Fruit fly (Drosophila melanogaster): ENCODE data around the gene CG11858.

Gene CG11858

dm6 chr3R:25287128-25287527, 24.6 kb downstream of the CG11858 start, which contains the start of gene CG13658:
TSS of gene CG13658 (plus strand) at chr3R:25287474.
- TF ChIP-seq CG9139 (GFP tag; optimal IDR thresholded peaks at IDR 0.05): no peak
- TF ChIP-seq Lpt (GFP tag; optimal IDR thresholded peaks at IDR 0.05): no peak
- no peak for TF ChIP-seq CG8632 (GFP tag; optimal IDR thresholded peaks at IDR 0.05)
- TF ChIP-seq Eip78C (GFP tag): no peak
- no peak for TF ChIP-seq CG16779 (tag; optimal IDR thresholded peaks at IDR 0.05)
- no peak for TF ChIP-seq salr (GFP tag; optimal IDR thresholded peaks at IDR 0.05)
- no peak for TF ChIP-seq Eip75B (GFP tag; optimal IDR thresholded peaks at IDR 0.05)
- TF ChIP-seq ss (GFP tag; optimal IDR thresholded peaks at IDR 0.05): no peak
- TF ChIP-seq acj6 (GFP tag; optimal IDR thresholded peaks at IDR 0.05): no peak
- TF ChIP-seq CG6276 (GFP tag; optimal IDR thresholded peaks at IDR 0.05): no peak
- TF ChIP-seq CG32006 (GFP tag; optimal IDR thresholded peaks at IDR 0.05): no peak
- TF ChIP-seq fkh (GFP tag; optimal IDR thresholded peaks at IDR 0.05): no peak
- no peak for TF ChIP-seq Sox14 (GFP tag; optimal IDR thresholded peaks at IDR 0.05)
- no peak for TF ChIP-seq Eip93F (GFP tag; optimal IDR thresholded peaks at IDR 0.05)
- no peak for TF ChIP-seq achi (GFP tag; optimal IDR thresholded peaks at IDR 0.05)
- TF ChIP-seq Smox (GFP tag; optimal IDR thresholded peaks at IDR 0.05): no peak
- no peak for TF ChIP-seq CG8319 (GFP tag; optimal IDR thresholded peaks at IDR 0.05)
- no peak for TF ChIP-seq CG10631 (GFP tag; optimal IDR thresholded peaks at IDR 0.05)
- no peak for TF ChIP-seq Ets21C (GFP tag; optimal IDR thresholded peaks at IDR 0.05)
- TF ChIP-seq svp (GFP tag): no peak

DNA sequence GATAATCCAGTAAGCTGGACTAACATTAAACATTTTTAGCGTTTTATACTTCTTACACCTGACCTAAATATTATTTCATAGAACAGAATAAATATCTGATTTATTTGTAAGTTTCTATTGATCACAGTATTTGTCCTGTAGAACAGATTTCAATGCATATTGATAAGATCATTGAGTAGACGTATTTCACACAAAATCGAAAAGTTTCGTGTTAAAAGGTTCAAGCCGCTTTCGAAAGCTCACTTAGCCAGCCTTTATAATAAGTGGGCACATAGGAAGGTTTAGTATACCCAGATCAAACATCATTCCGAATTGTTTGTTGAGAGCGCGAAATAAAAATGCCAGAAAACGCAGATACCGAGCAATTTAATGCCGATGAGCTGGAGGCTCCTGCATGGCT, 27.0 kb downstream of the CG11858 start, which contains the start of gene CG11893:
TSS of gene CG11893 (plus strand) at position 301 of the 400 bp plus-strand sequence.
- TF ChIP-seq CG6808 (GFP tag; optimal IDR thresholded peaks at IDR 0.05): no peak
- TF ChIP-seq CG6792 (GFP tag; optimal IDR thresholded peaks at IDR 0.05): no peak
- TF ChIP-seq Sox102F (GFP tag; optimal IDR thresholded peaks at IDR 0.05): no peak

- TF ChIP-seq fkh (GFP tag; optimal IDR thresholded peaks at IDR 0.05) (peak; percentile 75), CG16779 (tag; optimal IDR thresholded peaks at IDR 0.05) (peak; percentile 55), esn (GFP tag; optimal IDR thresholded peaks at IDR 0.05) (no peak), CG6276 (GFP tag; optimal IDR thresholded peaks at IDR 0.05) (peak; percentile 32), pdm3 (GFP tag; optimal IDR thresholded peaks at IDR 0.05) (no peak), Sox102F (GFP tag; optimal IDR thresholded peaks at IDR 0.05) (peak; percentile 3), Eip78C (GFP tag) (peak; percentile 77), CG11762 (GFP tag; optimal IDR thresholded peaks at IDR 0.05; ENCODE audit: insufficient read depth) (no peak), eg (GFP tag; IDR thresholded peaks at IDR 0.05) (no peak), cyc (GFP tag; optimal IDR thresholded peaks at IDR 0.05) (no peak), dsx (GFP tag; optimal IDR thresholded peaks at IDR 0.05; ENCODE audit: poor library complexity, severe bottlenecking) (no peak), net (GFP tag; optimal IDR thresholded peaks at IDR 0.05) (no peak), Ets96B (tag; optimal IDR thresholded peaks at IDR 0.05) (no peak), Eip93F (GFP tag; optimal IDR thresholded peaks at IDR 0.05) (peak; percentile 25), vri (GFP tag; optimal IDR thresholded peaks at IDR 0.05) (peak; percentile 33)
Measured at dm6 chr3R:25292864-25293284, 30.3 kb downstream of the CG11858 start, which contains the start of gene CG31098. TSS of gene CG31098 (minus strand) at chr3R:25292977.

dm6 chr3R:25295320-25296020, 32.9 kb downstream of the CG11858 start, which contains the start of gene CG31102:
TSS of gene CG31102 (minus strand) at chr3R:25295594.
- no peak for TF ChIP-seq CG7368 (GFP tag; optimal IDR thresholded peaks at IDR 0.05)
- no peak for TF ChIP-seq Lpt (GFP tag; optimal IDR thresholded peaks at IDR 0.05)
- TF ChIP-seq vri (GFP tag; optimal IDR thresholded peaks at IDR 0.05): peak; percentile 79
- no peak for TF ChIP-seq Sox102F (GFP tag; optimal IDR thresholded peaks at IDR 0.05)
- no peak for TF ChIP-seq CG3919 (GFP tag; optimal IDR thresholded peaks at IDR 0.05)
- no peak for TF ChIP-seq fkh (GFP tag; optimal IDR thresholded peaks at IDR 0.05)
- TF ChIP-seq Eip93F (GFP tag; optimal IDR thresholded peaks at IDR 0.05): no peak
- TF ChIP-seq Met (GFP tag; optimal IDR thresholded peaks at IDR 0.05): no peak
- no peak for TF ChIP-seq OdsH (GFP tag; optimal IDR thresholded peaks at IDR 0.05)
- no peak for TF ChIP-seq spab (GFP tag; optimal IDR thresholded peaks at IDR 0.05)
- peak; percentile 5 for TF ChIP-seq esn (GFP tag; optimal IDR thresholded peaks at IDR 0.05)
- TF ChIP-seq Sox14 (GFP tag; optimal IDR thresholded peaks at IDR 0.05): no peak
- no peak for TF ChIP-seq CG10669 (GFP tag; optimal IDR thresholded peaks at IDR 0.05)
- peak in 1 of 2 experiments; percentile 4 for TF ChIP-seq ss (GFP tag; optimal IDR thresholded peaks at IDR 0.05)
- no peak for TF ChIP-seq CG11294 (GFP tag; IDR thresholded peaks at IDR 0.05)
- TF ChIP-seq Hr39 (GFP tag; optimal IDR thresholded peaks at IDR 0.05): no peak
- TF ChIP-seq CG11762 (GFP tag; optimal IDR thresholded peaks at IDR 0.05; ENCODE audit: insufficient read depth): no peak
- TF ChIP-seq Smox (GFP tag; optimal IDR thresholded peaks at IDR 0.05): no peak
- TF ChIP-seq CG9139 (GFP tag; optimal IDR thresholded peaks at IDR 0.05): no peak
- TF ChIP-seq Eip78C (GFP tag): no peak
- TF ChIP-seq Sox15 (GFP tag; optimal IDR thresholded peaks at IDR 0.05): no peak
- TF ChIP-seq CG8632 (GFP tag; optimal IDR thresholded peaks at IDR 0.05): no peak
- TF ChIP-seq CG6276 (GFP tag; optimal IDR thresholded peaks at IDR 0.05): peak; percentile 21
- no peak for TF ChIP-seq Blimp-1 (GFP tag; optimal IDR thresholded peaks at IDR 0.05)
- no peak for TF ChIP-seq net (GFP tag; optimal IDR thresholded peaks at IDR 0.05)
